Fruit fly (Drosophila melanogaster) whole organism, pupa: ENCODE measurements around the gene CG14205.

Experiments
- CG10348 ChIP-seq: fragments of 200-800 bp; sonication (Bioruptor generic); IDR thresholded peaks from 2 replicates; pipeline ENCODE4 v1.3.6; 2022; ENCODE audit warnings: missing biosample characterization, missing genetic modification characterization
- CG12605 ChIP-seq: fragments of 200-800 bp; sonication (Bioruptor generic); IDR thresholded peaks from 2 replicates; pipeline ENCODE4 v1.3.6; 2022; ENCODE audit warnings: missing biosample characterization, missing genetic modification characterization
- CG13204 ChIP-seq: fragments of 200-800 bp; sonication (Bioruptor generic); optimal IDR thresholded peaks from 2 replicates; lab custom pipeline; 2018; ENCODE audit warnings: missing biosample characterization, mild to moderate bottlenecking, missing genetic modification characterization, moderate library complexity
- CG14655 ChIP-seq: fragments of 200-800 bp; sonication (Bioruptor generic); optimal IDR thresholded peaks from 3 replicates; lab custom pipeline; 2017; ENCODE audit warnings: mild to moderate bottlenecking, missing biosample characterization, missing genetic modification reagents, missing genetic modification characterization
- CG15710 ChIP-seq: fragments of 200-800 bp; sonication (Bioruptor generic); optimal IDR thresholded peaks from 2 replicates; lab custom pipeline; 2018; ENCODE audit warnings: missing biosample characterization, mild to moderate bottlenecking, missing genetic modification characterization, moderate library complexity
- CG17806 ChIP-seq: fragments of 200-800 bp; sonication (Bioruptor generic); optimal IDR thresholded peaks from 2 replicates; lab custom pipeline; 2018; ENCODE audit warnings: missing biosample characterization, mild to moderate bottlenecking, missing genetic modification characterization, moderate library complexity
- CG32121 ChIP-seq: fragments of 200-800 bp; sonication (Bioruptor generic); IDR thresholded peaks from 2 replicates; pipeline ENCODE4 v1.3.6; 2022; ENCODE audit warnings: missing biosample characterization, missing genetic modification characterization
- CG34367 ChIP-seq: fragments of 200-800 bp; sonication (Bioruptor generic); optimal IDR thresholded peaks from 2 replicates; lab custom pipeline; 2018; ENCODE audit warnings: missing biosample characterization, mild to moderate bottlenecking, missing genetic modification characterization
- CG4496 ChIP-seq: fragments of 200-800 bp; sonication (Bioruptor generic); IDR thresholded peaks from 3 replicates; pipeline ENCODE4 v1.3.6; 2022; ENCODE audit warnings: missing biosample characterization, missing genetic modification characterization
- CG8159 ChIP-seq: fragments of 200-800 bp; sonication (Bioruptor generic); optimal IDR thresholded peaks from 3 replicates; lab custom pipeline; 2018; ENCODE audit warnings: missing biosample characterization, mild to moderate bottlenecking, missing genetic modification characterization, moderate library complexity
- CG8301 ChIP-seq: fragments of 200-800 bp; sonication (Bioruptor generic); optimal IDR thresholded peaks from 2 replicates; lab custom pipeline; 2018; ENCODE audit warnings: missing biosample characterization, mild to moderate bottlenecking, missing genetic modification characterization
- CG9948 ChIP-seq: fragments of 200-800 bp; sonication (Bioruptor generic); optimal IDR thresholded peaks from 2 replicates; lab custom pipeline; 2018; ENCODE audit warnings: missing biosample characterization, mild to moderate bottlenecking, missing genetic modification characterization, moderate library complexity
- D1 ChIP-seq: fragments of 200-800 bp; sonication (Bioruptor generic); optimal IDR thresholded peaks from 2 replicates; lab custom pipeline; 2018; ENCODE audit warnings: missing biosample characterization, mild to moderate bottlenecking, missing genetic modification characterization, moderate library complexity
- EcR ChIP-seq: fragments of 200-800 bp; sonication (Bioruptor generic); optimal IDR thresholded peaks from 3 replicates; lab custom pipeline; 2019; ENCODE audit warnings: missing biosample characterization, missing genetic modification characterization, mild to moderate bottlenecking, moderate library complexity, missing genetic modification reagents
- Ets98B ChIP-seq: fragments of 200-800 bp; sonication (Bioruptor generic); IDR thresholded peaks from 2 replicates; pipeline ENCODE4 v1.3.6; 2022; ENCODE audit warnings: missing biosample characterization, missing genetic modification characterization
- Pif1A ChIP-seq: fragments of 200-800 bp; sonication (Bioruptor generic); optimal IDR thresholded peaks from 3 replicates; lab custom pipeline; 2016; ENCODE audit warnings: missing biosample characterization, missing genetic modification characterization
- Pif1B ChIP-seq: fragments of 200-800 bp; sonication (Bioruptor generic); optimal IDR thresholded peaks from 3 replicates; lab custom pipeline; 2016; ENCODE audit warnings: missing biosample characterization, missing genetic modification characterization
- Snoo ChIP-seq: fragments of 200-800 bp; sonication (Bioruptor generic); optimal IDR thresholded peaks from 3 replicates; lab custom pipeline; 2017; ENCODE audit warnings: missing biosample characterization, mild to moderate bottlenecking, missing genetic modification characterization, inconsistent platforms
- fd96Ca ChIP-seq: fragments of 200-800 bp; sonication (Bioruptor generic); IDR thresholded peaks from 3 replicates; pipeline ENCODE4 v1.3.6; 2022; ENCODE audit warnings: missing biosample characterization, missing genetic modification characterization
- gl ChIP-seq: fragments of 200-800 bp; sonication (Bioruptor generic); optimal IDR thresholded peaks from 2 replicates; lab custom pipeline; 2018; ENCODE audit warnings: missing biosample characterization, mild to moderate bottlenecking, missing genetic modification characterization
- rn ChIP-seq: fragments of 200-800 bp; sonication (Bioruptor generic); IDR thresholded peaks from 2 replicates; pipeline ENCODE4 v1.3.6; 2022; ENCODE audit warnings: missing biosample characterization, missing genetic modification characterization

The CG14205 gene

DNA sequence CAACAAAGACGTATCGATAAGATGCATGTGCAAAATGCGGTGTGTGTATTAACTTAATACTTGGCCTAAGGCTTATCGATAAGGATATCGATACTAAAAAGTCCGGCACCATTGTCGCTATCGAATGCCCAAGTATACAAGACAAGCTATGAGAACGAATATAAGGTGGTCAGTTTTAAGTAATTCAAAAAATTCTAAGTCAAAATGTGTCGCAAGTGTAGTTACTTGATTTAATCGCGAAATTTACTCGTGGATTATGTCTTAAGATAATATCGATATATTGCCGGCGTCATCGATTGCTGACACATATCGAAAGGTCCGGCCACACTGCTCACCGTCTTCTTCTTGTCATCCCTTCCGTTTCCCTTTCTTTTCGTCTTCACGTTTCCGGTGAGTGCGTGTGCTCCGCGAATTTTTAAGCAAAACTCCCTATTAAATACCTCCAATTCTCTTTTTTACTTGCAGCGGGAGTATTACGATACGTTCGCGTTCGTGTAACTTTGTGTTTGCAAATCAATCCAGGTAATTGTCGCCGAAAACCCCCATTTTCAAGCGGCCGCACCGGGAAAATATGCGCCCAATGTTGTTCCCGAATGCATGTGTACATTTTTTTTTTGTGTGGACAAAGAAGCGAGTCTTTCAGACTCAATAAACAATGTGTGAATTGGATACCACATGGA lies 5.4 kb downstream of the CG14205 start, which contains the start of gene RpS10b:
RpS10b (plus strand) TSS at position 348 of the 680 bp plus-strand sequence.
- peak; percentile 28 for TF ChIP-seq CG17806 (tag; lab: Kevin White, UChicago)
- peak; percentile 60 for TF ChIP-seq CG14655
- no peak for TF ChIP-seq CG32121 (GFP tag; lab: Robert Waterston, UW)
- TF ChIP-seq CG34367 (tag; lab: Kevin White, UChicago): peak; percentile 78
- TF ChIP-seq CG12605 (GFP tag; lab: Robert Waterston, UW): peak; percentile 79
- TF ChIP-seq D1 (tag; lab: Kevin White, UChicago): no peak
- TF ChIP-seq fd96Ca (GFP tag; lab: Robert Waterston, UW): no peak
- TF ChIP-seq CG13204 (GFP tag; lab: Kevin White, UChicago): peak; percentile 73
- no peak for TF ChIP-seq EcR (GFP tag; lab: Kevin White, UChicago)
- TF ChIP-seq CG15710: peak; percentile 67
- TF ChIP-seq Pif1A (GFP tag; lab: Kevin White, UChicago): peak; percentile 85
- peak; percentile 92 for TF ChIP-seq CG4496 (GFP tag; lab: Robert Waterston, UW)
- no peak for TF ChIP-seq CG10348 (GFP tag; lab: Robert Waterston, UW)
- peak; percentile 41 for TF ChIP-seq Ets98B
- TF ChIP-seq CG8301 (tag; lab: Kevin White, UChicago): peak; percentile 47
- TF ChIP-seq rn (GFP tag; lab: Robert Waterston, UW): no peak
- peak; percentile 78 for TF ChIP-seq Pif1B (GFP tag; lab: Kevin White, UChicago)
- peak; percentile 63 for TF ChIP-seq CG8159
- peak; percentile 93 for TF ChIP-seq Snoo
- TF ChIP-seq CG9948 (tag; lab: Kevin White, UChicago): peak; percentile 3
- TF ChIP-seq gl: peak; percentile 73

dm6 chrX:19598503-19598902 lies 6.1 kb downstream of the CG14205 start:
- no peak for TF ChIP-seq Ets98B
- no peak for TF ChIP-seq Pif1B (GFP tag; lab: Kevin White, UChicago)
- no peak for TF ChIP-seq CG14655
- TF ChIP-seq CG13204 (GFP tag; lab: Kevin White, UChicago): no peak
- no peak for TF ChIP-seq D1 (tag; lab: Kevin White, UChicago)
- TF ChIP-seq CG12605 (GFP tag; lab: Robert Waterston, UW): no peak
- TF ChIP-seq CG9948 (tag; lab: Kevin White, UChicago): no peak
- no peak for TF ChIP-seq CG34367 (tag; lab: Kevin White, UChicago)
- TF ChIP-seq EcR (GFP tag; lab: Kevin White, UChicago): no peak
- no peak for TF ChIP-seq fd96Ca (GFP tag; lab: Robert Waterston, UW)
- no peak for TF ChIP-seq rn (GFP tag; lab: Robert Waterston, UW)
- TF ChIP-seq CG32121 (GFP tag; lab: Robert Waterston, UW): no peak
- TF ChIP-seq CG8159: no peak
- TF ChIP-seq CG8301 (tag; lab: Kevin White, UChicago): no peak
- no peak for TF ChIP-seq CG4496 (GFP tag; lab: Robert Waterston, UW)
- no peak for TF ChIP-seq CG15710
- TF ChIP-seq CG10348 (GFP tag; lab: Robert Waterston, UW): no peak
- no peak for TF ChIP-seq Pif1A (GFP tag; lab: Kevin White, UChicago)

dm6 chrX:19601644-19602043 lies 9.2 kb downstream of the CG14205 start, which contains the start of gene CG14220:
Gene CG14220 (minus strand): TSS chrX:19601851.
- no peak for TF ChIP-seq Snoo

dm6 chrX:19602483-19602882 lies 10.1 kb downstream of the CG14205 start:
- no peak for TF ChIP-seq Ets98B
- TF ChIP-seq CG15710: no peak
- TF ChIP-seq CG12605 (GFP tag; lab: Robert Waterston, UW): no peak
- TF ChIP-seq CG8301 (tag; lab: Kevin White, UChicago): no peak
- no peak for TF ChIP-seq EcR (GFP tag; lab: Kevin White, UChicago)
- no peak for TF ChIP-seq CG34367 (tag; lab: Kevin White, UChicago)
- no peak for TF ChIP-seq CG4496 (GFP tag; lab: Robert Waterston, UW)

- peak; percentile 23 for TF ChIP-seq gl
- peak; percentile 73 for TF ChIP-seq CG9948 (tag; lab: Kevin White, UChicago)
- TF ChIP-seq CG8301 (tag; lab: Kevin White, UChicago): peak; percentile 83
- TF ChIP-seq CG32121 (GFP tag; lab: Robert Waterston, UW): peak; percentile 82
- peak; percentile 89 for TF ChIP-seq Ets98B
- TF ChIP-seq CG34367 (tag; lab: Kevin White, UChicago): peak; percentile 55
- peak; percentile 72 for TF ChIP-seq Snoo
- peak; percentile 92 for TF ChIP-seq CG4496 (GFP tag; lab: Robert Waterston, UW)
- peak; percentile 72 for TF ChIP-seq CG12605 (GFP tag; lab: Robert Waterston, UW)
- TF ChIP-seq Pif1A (GFP tag; lab: Kevin White, UChicago): peak; percentile 72
- peak; percentile 87 for TF ChIP-seq CG14655
- peak; percentile 73 for TF ChIP-seq Pif1B (GFP tag; lab: Kevin White, UChicago)
- TF ChIP-seq CG15710: peak; percentile 58
- peak; percentile 15 for TF ChIP-seq CG13204 (GFP tag; lab: Kevin White, UChicago)
- peak; percentile 72 for TF ChIP-seq CG8159
- no peak for TF ChIP-seq D1 (tag; lab: Kevin White, UChicago)
- TF ChIP-seq fd96Ca (GFP tag; lab: Robert Waterston, UW): peak; percentile 82
- peak; percentile 59 for TF ChIP-seq rn (GFP tag; lab: Robert Waterston, UW)
- TF ChIP-seq EcR (GFP tag; lab: Kevin White, UChicago): no peak
- TF ChIP-seq CG17806 (tag; lab: Kevin White, UChicago): peak; percentile 77
- peak; percentile 26; the same call in 1 of the 2 replicates for TF ChIP-seq CG10348 (GFP tag; lab: Robert Waterston, UW)
These were observed 11.5 kb downstream of the CG14205 start for dm6 chrX:19603953-19604352.
